Fruit fly (Drosophila melanogaster): Measurements from ENCODE around the gene Rab1.

Rab1 gene

dm6 chr3R:21289071-21289613 lies 20.3 kb upstream of the Rab1 start (continued):
- TF ChIP-seq unc-4 (GFP tag; IDR thresholded peaks at IDR 0.05; ENCODE audit: partially characterized antibody): 0 out of 2 replicates have a peak, but pooled peaks have one; percentile 19
- no peak for TF ChIP-seq Neu2 (GFP tag; optimal IDR thresholded peaks at IDR 0.05; ENCODE audit: borderline replicate concordance)
- no peak for TF ChIP-seq bigmax (GFP tag; optimal IDR thresholded peaks at IDR 0.05)
- no peak for TF ChIP-seq ara (GFP tag; IDR thresholded peaks at IDR 0.05)
- no peak for TF ChIP-seq fd64A (GFP tag; optimal IDR thresholded peaks at IDR 0.05)
- no peak for TF ChIP-seq cas (GFP tag; IDR thresholded peaks at IDR 0.05)
- no peak for TF ChIP-seq Sry-δ (GFP tag; optimal IDR thresholded peaks at IDR 0.05)
- TF ChIP-seq CG4820 (GFP tag; optimal IDR thresholded peaks at IDR 0.05): no peak
- no peak for TF ChIP-seq Nf-YB (GFP tag; optimal IDR thresholded peaks at IDR 0.05)
- TF ChIP-seq BEAF-32 (GFP tag; optimal IDR thresholded peaks at IDR 0.05): no peak
- TF ChIP-seq CG6689 (GFP tag; IDR thresholded peaks at IDR 0.05): no peak
- no peak for TF ChIP-seq CG11093 (GFP tag; IDR thresholded peaks at IDR 0.05)
- TF ChIP-seq bcd (GFP tag; optimal IDR thresholded peaks at IDR 0.05): no peak
- no peak for TF ChIP-seq toy (GFP tag; IDR thresholded peaks at IDR 0.05)
- TF ChIP-seq Hr39 (optimal IDR thresholded peaks at IDR 0.05): no peak
- no peak for TF ChIP-seq H15 (GFP tag; IDR thresholded peaks at IDR 0.05)
- TF ChIP-seq jigr1 (GFP tag; IDR thresholded peaks at IDR 0.05): no peak
- no peak for TF ChIP-seq Dip3 (GFP tag; optimal IDR thresholded peaks at IDR 0.05)
- no peak for TF ChIP-seq CG42726 (GFP tag; IDR thresholded peaks at IDR 0.05; ENCODE audit: partially characterized antibody)
- no peak for TF ChIP-seq sc (optimal IDR thresholded peaks at IDR 0.05)
- no peak for TF ChIP-seq sc (GFP tag; optimal IDR thresholded peaks at IDR 0.05)
- TF ChIP-seq grau (tag; optimal IDR thresholded peaks at IDR 0.05): no peak
- TF ChIP-seq CG43689 (GFP tag; IDR thresholded peaks at IDR 0.05): no peak
- 0 out of 2 replicates have a peak, but pooled peaks have one; percentile 24 for TF ChIP-seq crol (GFP tag; IDR thresholded peaks at IDR 0.05)
- TF ChIP-seq cg (GFP tag; optimal IDR thresholded peaks at IDR 0.05): peak; percentile 52
- TF ChIP-seq CG6854 (GFP tag; optimal IDR thresholded peaks at IDR 0.05): no peak
- no peak for TF ChIP-seq CG15601 (tag; optimal IDR thresholded peaks at IDR 0.05)
- TF ChIP-seq al (GFP tag; IDR thresholded peaks at IDR 0.05): no peak
- TF ChIP-seq CG1792 (GFP tag; optimal IDR thresholded peaks at IDR 0.05): no peak
- TF ChIP-seq C15 (GFP tag; IDR thresholded peaks at IDR 0.05): no peak

dm6 chr3R:21288462-21288861 lies 19.6 kb upstream of the Rab1 start:
- TF ChIP-seq zfh1 (GFP tag; IDR thresholded peaks at IDR 0.05) (no peak), Med (GFP tag) (peak; percentile 77), CG31441 (GFP tag; IDR thresholded peaks at IDR 0.05) (no peak), seq (GFP tag; IDR thresholded peaks at IDR 0.05) (peak; percentile 19; the same call in 1 of the 2 replicates), CG12391 (tag; optimal IDR thresholded peaks at IDR 0.05) (peak; percentile 1), PHDP (tag; optimal IDR thresholded peaks at IDR 0.05) (no peak), ranshi (GFP tag; IDR thresholded peaks at IDR 0.05) (no peak), Vsx1 (GFP tag; optimal IDR thresholded peaks at IDR 0.05) (no peak), Atf3 (GFP tag; optimal IDR thresholded peaks at IDR 0.05) (no peak), dpn (GFP tag; optimal IDR thresholded peaks at IDR 0.05) (peak; percentile 6 to 8), CG4707 (GFP tag; optimal IDR thresholded peaks at IDR 0.05) (no peak), CG32767 (GFP tag; IDR thresholded peaks at IDR 0.05) (no peak), CG17361 (GFP tag; IDR thresholded peaks at IDR 0.05) (no peak), CG6254 (GFP tag; optimal IDR thresholded peaks at IDR 0.05) (no peak), dan (GFP tag; IDR thresholded peaks at IDR 0.05) (no peak), pan (optimal IDR thresholded peaks at IDR 0.05) (no peak), pan (GFP tag; optimal IDR thresholded peaks at IDR 0.05 in 1 of 2, IDR thresholded peaks at IDR 0.05 in 1 of 2) (peak in 1 of 2 experiments; percentile 9), ems (GFP tag; optimal IDR thresholded peaks at IDR 0.05) (no peak), sc (optimal IDR thresholded peaks at IDR 0.05) (no peak), sc (GFP tag; optimal IDR thresholded peaks at IDR 0.05) (no peak), CG10565 (GFP tag; optimal IDR thresholded peaks at IDR 0.05) (no peak), cwo (GFP tag; optimal IDR thresholded peaks at IDR 0.05) (peak; percentile 15), CG7839 (tag; optimal IDR thresholded peaks at IDR 0.05) (no peak), p53 (GFP tag; optimal IDR thresholded peaks at IDR 0.05) (no peak), CG15269 (tag; optimal IDR thresholded peaks at IDR 0.05) (peak; percentile 43)

All from whole organism, embryonic.